Worm (Caenorhabditis elegans): ENCODE results near the gene clec-157.

clec-157 gene

ce11 chrIII:4829440-4829839 lies 14.8 kb downstream of the clec-157 start, which contains the start of gene F26A1.9:
TSS of gene F26A1.9 (minus strand) at chrIII:4829540.
- TF ChIP-seq T23F11.4 (GFP tag; optimal IDR thresholded peaks at IDR 0.05) = no peak
- TF ChIP-seq unc-86 (tag; optimal IDR thresholded peaks at IDR 0.05) = no peak
- TF ChIP-seq fkh-6 (tag; optimal IDR thresholded peaks at IDR 0.05) = no peak
- TF ChIP-seq rnt-1 (tag; optimal IDR thresholded peaks at IDR 0.05) = no peak

ce11 chrIII:4826606-4827005 lies 17.6 kb downstream of the clec-157 start, which contains the start of gene F26A1.3:
TSS of gene F26A1.3 (plus strand) at chrIII:4826906.
- TF ChIP-seq syd-9 (tag; optimal IDR thresholded peaks at IDR 0.05) = no peak
- TF ChIP-seq pax-1 (tag; optimal IDR thresholded peaks at IDR 0.05) = no peak
- no peak for TF ChIP-seq odd-2 (tag; optimal IDR thresholded peaks at IDR 0.05)
- TF ChIP-seq lin-11 (tag; optimal IDR thresholded peaks at IDR 0.05) = no peak
- no peak for TF ChIP-seq hlh-30 (tag; optimal IDR thresholded peaks at IDR 0.05; ENCODE audit: insufficient read depth)
- TF ChIP-seq unc-3 (GFP tag; conservative IDR thresholded peaks at IDR 0.05) = no peak
- no peak for TF ChIP-seq unc-3 (tag; optimal IDR thresholded peaks at IDR 0.05)
- no peak for TF ChIP-seq ceh-34 (tag; optimal IDR thresholded peaks at IDR 0.05)
- no peak for TF ChIP-seq unc-55 (GFP tag; optimal IDR thresholded peaks at IDR 0.05)
- TF ChIP-seq hlh-15 (tag; optimal IDR thresholded peaks at IDR 0.05) = no peak
- no peak for TF ChIP-seq ref-2 (tag; optimal IDR thresholded peaks at IDR 0.05)

ce11 chrIII:4822140-4822539 lies 22.1 kb downstream of the clec-157 start, which contains the start of gene F26A1.8:
TSS of gene F26A1.8 (minus strand) at chrIII:4822240.
- TF ChIP-seq lin-11 (tag; optimal IDR thresholded peaks at IDR 0.05) (no peak), lim-6 (tag; optimal IDR thresholded peaks at IDR 0.05) (no peak), sdc-2 (tag; optimal IDR thresholded peaks at IDR 0.05) (no peak), unc-55 (GFP tag; optimal IDR thresholded peaks at IDR 0.05) (no peak), hlh-8 (tag; optimal IDR thresholded peaks at IDR 0.05) (no peak), K09A11.1 (tag; optimal IDR thresholded peaks at IDR 0.05; ENCODE audit: insufficient read depth) (no peak), pha-4 (tag; optimal IDR thresholded peaks at IDR 0.05) (no peak), ceh-18 (tag; optimal IDR thresholded peaks at IDR 0.05) (no peak)

ce11 chrIII:4819843-4820242 lies 24.4 kb downstream of the clec-157 start, which contains the start of gene F26A1.7:
TSS of gene F26A1.7 (minus strand) at chrIII:4819943.
- TF ChIP-seq ama-1 (optimal IDR thresholded peaks at IDR 0.05) (no peak), unc-86 (tag; optimal IDR thresholded peaks at IDR 0.05) (no peak), Y22D7AL.16 (tag; optimal IDR thresholded peaks at IDR 0.05) (no peak), lin-11 (tag; optimal IDR thresholded peaks at IDR 0.05) (no peak), dmd-4 (tag; optimal IDR thresholded peaks at IDR 0.05; ENCODE audit: borderline replicate concordance) (no peak)

- TF ChIP-seq C38D4.7 (GFP tag; optimal IDR thresholded peaks at IDR 0.05) (no peak), eyg-1 (tag; optimal IDR thresholded peaks at IDR 0.05) (no peak), tbx-2 (tag; optimal IDR thresholded peaks at IDR 0.05) (no peak), ceh-9 (tag; optimal IDR thresholded peaks at IDR 0.05) (no peak), mec-3 (tag; optimal IDR thresholded peaks at IDR 0.05; ENCODE audit: borderline replicate concordance) (no peak), ceh-22 (tag; optimal IDR thresholded peaks at IDR 0.05) (no peak), hlh-8 (tag; optimal IDR thresholded peaks at IDR 0.05) (no peak), elt-2 (tag; optimal IDR thresholded peaks at IDR 0.05) (no peak), unc-55 (GFP tag; optimal IDR thresholded peaks at IDR 0.05) (no peak), dmd-4 (tag; optimal IDR thresholded peaks at IDR 0.05; ENCODE audit: borderline replicate concordance) (no peak), rnt-1 (tag; optimal IDR thresholded peaks at IDR 0.05) (no peak), sdc-2 (tag; optimal IDR thresholded peaks at IDR 0.05) (no peak), T23F11.4 (GFP tag; optimal IDR thresholded peaks at IDR 0.05) (no peak), C08G9.2 (tag; optimal IDR thresholded peaks at IDR 0.05) (no peak), ceh-45 (GFP tag; IDR thresholded peaks at IDR 0.05) (no peak), ceh-18 (tag; optimal IDR thresholded peaks at IDR 0.05) (no peak)
These were observed 27.0 kb downstream of the clec-157 start, which contains the start of gene F26A1.4 for ce11 chrIII:4817240-4817639. TSS of gene F26A1.4 (plus strand) at chrIII:4817540.
